Fruit fly (Drosophila melanogaster): ENCODE results near the gene CG44532.

The CG44532 gene

DNA sequence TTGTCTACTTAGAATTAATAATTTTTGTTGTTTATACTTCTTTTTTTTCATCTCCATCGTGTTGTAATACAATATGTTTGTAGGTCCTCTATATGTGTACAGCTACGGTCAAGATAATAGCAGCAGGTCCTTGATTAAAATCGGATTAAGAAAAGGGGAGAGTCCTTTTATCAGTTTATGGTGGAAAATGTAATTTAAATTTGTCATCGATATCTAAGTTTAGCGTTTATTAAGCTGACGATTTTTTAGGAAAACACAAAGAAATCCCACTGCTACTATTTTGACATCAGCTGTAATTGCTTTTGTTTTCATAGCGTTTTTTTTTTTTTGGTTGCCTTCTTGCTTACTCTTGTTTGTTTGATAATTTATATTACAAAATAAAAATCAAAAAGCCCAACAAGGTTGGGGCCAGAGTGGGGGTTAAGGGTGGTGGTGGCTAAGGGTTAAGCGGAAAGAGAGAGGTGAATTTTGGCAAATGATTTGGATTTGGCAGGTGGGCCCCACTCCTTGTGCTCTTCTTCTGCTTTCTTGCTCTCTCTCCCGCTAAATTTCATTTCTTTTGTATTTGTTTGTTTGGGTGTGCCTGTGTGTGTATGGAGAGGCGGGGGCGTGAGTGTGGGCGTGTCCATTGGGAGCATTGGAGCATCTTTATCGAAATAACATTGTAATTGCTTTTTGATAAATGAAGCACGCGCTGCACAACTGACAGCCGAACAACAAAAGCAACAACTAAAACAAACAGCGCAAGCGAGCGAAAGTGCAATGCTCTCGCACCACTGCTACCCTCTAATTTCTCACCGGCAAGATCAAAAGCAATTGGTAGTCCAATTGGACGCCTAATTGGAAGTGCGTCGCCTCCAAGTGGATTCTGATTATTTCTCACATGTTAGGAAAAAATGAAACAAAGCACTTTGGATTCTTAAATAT, 40.8 kb upstream of the CG44532 start (continued):
- TF ChIP-seq Dad (GFP tag; optimal IDR thresholded peaks at IDR 0.05) (no peak), stwl (tag; optimal IDR thresholded peaks at IDR 0.05) (no peak), CG17328 (GFP tag; IDR thresholded peaks at IDR 0.05) (peak; percentile 26; the same call in 1 of the 2 replicates), ase (GFP tag; IDR thresholded peaks at IDR 0.05) (no peak), Ets97D (GFP tag; optimal IDR thresholded peaks at IDR 0.05) (no peak), kah (GFP tag; optimal IDR thresholded peaks at IDR 0.05) (no peak), CG3065 (GFP tag; optimal IDR thresholded peaks at IDR 0.05) (no peak), Oaz (GFP tag; IDR thresholded peaks at IDR 0.05) (no peak), CG7963 (GFP tag; IDR thresholded peaks at IDR 0.05; ENCODE audit: partially characterized antibody) (no peak), CG14667 (GFP tag; IDR thresholded peaks at IDR 0.05) (no peak), dmrt11E (tag; optimal IDR thresholded peaks at IDR 0.05) (peak; percentile 11), bbx (GFP tag; IDR thresholded peaks at IDR 0.05; ENCODE audit: partially characterized antibody) (no peak), gce (GFP tag; IDR thresholded peaks at IDR 0.05) (no peak), Lpt (GFP tag; optimal IDR thresholded peaks at IDR 0.05) (no peak), mld (GFP tag; IDR thresholded peaks at IDR 0.05; ENCODE audit: partially characterized antibody) (no peak), CG1603 (tag; optimal IDR thresholded peaks at IDR 0.05) (peak; percentile 35), en (GFP tag; optimal IDR thresholded peaks at IDR 0.05) (no peak), NK7.1 (GFP tag; optimal IDR thresholded peaks at IDR 0.05) (peak; percentile 43), pum (GFP tag; optimal IDR thresholded peaks at IDR 0.05) (no peak), Ptx1 (GFP tag; IDR thresholded peaks at IDR 0.05) (peak; percentile 46; the same call in 1 of the 2 replicates), Myb (GFP tag; optimal IDR thresholded peaks at IDR 0.05) (no peak), CG9932 (GFP tag; IDR thresholded peaks at IDR 0.05) (no peak), Six4 (GFP tag; optimal IDR thresholded peaks at IDR 0.05) (peak; percentile 32), CG14710 (tag; optimal IDR thresholded peaks at IDR 0.05) (peak; percentile 41), CG33213 (GFP tag; optimal IDR thresholded peaks at IDR 0.05) (no peak), E2f2 (GFP tag; IDR thresholded peaks at IDR 0.05) (no peak), CG6813 (GFP tag; optimal IDR thresholded peaks at IDR 0.05) (peak; percentile 53), ind (GFP tag; optimal IDR thresholded peaks at IDR 0.05) (peak; percentile 46), pho (GFP tag; optimal IDR thresholded peaks at IDR 0.05) (peak; percentile 6), CG10462 (GFP tag; optimal IDR thresholded peaks at IDR 0.05) (no peak), sqz (GFP tag; optimal IDR thresholded peaks at IDR 0.05) (no peak), Hr39 (optimal IDR thresholded peaks at IDR 0.05) (no peak), al (GFP tag; IDR thresholded peaks at IDR 0.05) (no peak), Taf1 (GFP tag; IDR thresholded peaks at IDR 0.05) (peak; percentile 19; the same call in 1 of the 2 replicates), CG15011 (GFP tag; optimal IDR thresholded peaks at IDR 0.05) (peak; percentile 14), ci (GFP tag; IDR thresholded peaks at IDR 0.05) (peak; percentile 12; the same call in 1 of the 3 replicates), CG18619 (GFP tag; optimal IDR thresholded peaks at IDR 0.05) (peak; percentile 5), CG43689 (GFP tag; IDR thresholded peaks at IDR 0.05) (no peak), Bdp1 (GFP tag; optimal IDR thresholded peaks at IDR 0.05) (no peak), Bteb2 (GFP tag; optimal IDR thresholded peaks at IDR 0.05) (peak; percentile 39), CG9797 (GFP tag; optimal IDR thresholded peaks at IDR 0.05) (no peak), grau (tag; optimal IDR thresholded peaks at IDR 0.05) (peak; percentile 56), CG10431 (GFP tag; optimal IDR thresholded peaks at IDR 0.05) (no peak), YL-1 (GFP tag; optimal IDR thresholded peaks at IDR 0.05) (no peak), eyg (GFP tag; optimal IDR thresholded peaks at IDR 0.05) (no peak), row (GFP tag; IDR thresholded peaks at IDR 0.05) (peak; percentile 57), jumu (GFP tag; optimal IDR thresholded peaks at IDR 0.05) (no peak), CG8359 (GFP tag; optimal IDR thresholded peaks at IDR 0.05; ENCODE audit: borderline replicate concordance) (peak; percentile 18), Doc3 (GFP tag; IDR thresholded peaks at IDR 0.05; ENCODE audit: partially characterized antibody) (no peak), tll (GFP tag; optimal IDR thresholded peaks at IDR 0.05) (no peak)
